Fruit fly (Drosophila melanogaster) whole organism, prepupa: ENCODE results near the gene GNBP1.

ENCODE experiments used
- CG10631 ChIP-seq: fragments of 200-800 bp; sonication (Bioruptor generic); optimal IDR thresholded peaks from 2 replicates; lab custom pipeline; 2016; ENCODE audit warnings: missing biosample characterization, missing genetic modification characterization
- CG10669 ChIP-seq: fragments of 200-800 bp; sonication (Bioruptor generic); optimal IDR thresholded peaks from 3 replicates; lab custom pipeline; 2018; ENCODE audit warnings: missing biosample characterization, mild to moderate bottlenecking, missing genetic modification characterization, moderate library complexity
- CG3032 ChIP-seq: fragments of 200-800 bp; optimal IDR thresholded peaks from 2 replicates; lab custom pipeline; 2019; ENCODE audit warnings: missing biosample characterization, mild to moderate bottlenecking, missing genetic modification characterization, moderate library complexity
- CG6792 ChIP-seq: fragments of 200-800 bp; sonication (Bioruptor generic); optimal IDR thresholded peaks from 3 replicates; lab custom pipeline; 2016; ENCODE audit warnings: missing biosample characterization, missing genetic modification characterization
- Eip75B ChIP-seq: fragments of 200-800 bp; sonication (Bioruptor generic); optimal IDR thresholded peaks from 3 replicates; lab custom pipeline; 2016; ENCODE audit warnings: missing biosample characterization, missing genetic modification characterization
- Ets96B ChIP-seq: fragments of 200-800 bp; optimal IDR thresholded peaks from 2 replicates; lab custom pipeline; 2019; ENCODE audit warnings: missing biosample characterization, mild to moderate bottlenecking, missing genetic modification characterization, moderate library complexity
- acj6 ChIP-seq: fragments of 200-800 bp; sonication (Bioruptor generic); optimal IDR thresholded peaks from 3 replicates; lab custom pipeline; 2016; ENCODE audit warnings: missing biosample characterization, missing genetic modification characterization
- fkh ChIP-seq: fragments of 200-800 bp; sonication (Bioruptor generic); optimal IDR thresholded peaks from 3 replicates; lab custom pipeline; 2017; ENCODE audit warnings: missing biosample characterization, mild to moderate bottlenecking, missing genetic modification characterization, moderate library complexity

DNA sequence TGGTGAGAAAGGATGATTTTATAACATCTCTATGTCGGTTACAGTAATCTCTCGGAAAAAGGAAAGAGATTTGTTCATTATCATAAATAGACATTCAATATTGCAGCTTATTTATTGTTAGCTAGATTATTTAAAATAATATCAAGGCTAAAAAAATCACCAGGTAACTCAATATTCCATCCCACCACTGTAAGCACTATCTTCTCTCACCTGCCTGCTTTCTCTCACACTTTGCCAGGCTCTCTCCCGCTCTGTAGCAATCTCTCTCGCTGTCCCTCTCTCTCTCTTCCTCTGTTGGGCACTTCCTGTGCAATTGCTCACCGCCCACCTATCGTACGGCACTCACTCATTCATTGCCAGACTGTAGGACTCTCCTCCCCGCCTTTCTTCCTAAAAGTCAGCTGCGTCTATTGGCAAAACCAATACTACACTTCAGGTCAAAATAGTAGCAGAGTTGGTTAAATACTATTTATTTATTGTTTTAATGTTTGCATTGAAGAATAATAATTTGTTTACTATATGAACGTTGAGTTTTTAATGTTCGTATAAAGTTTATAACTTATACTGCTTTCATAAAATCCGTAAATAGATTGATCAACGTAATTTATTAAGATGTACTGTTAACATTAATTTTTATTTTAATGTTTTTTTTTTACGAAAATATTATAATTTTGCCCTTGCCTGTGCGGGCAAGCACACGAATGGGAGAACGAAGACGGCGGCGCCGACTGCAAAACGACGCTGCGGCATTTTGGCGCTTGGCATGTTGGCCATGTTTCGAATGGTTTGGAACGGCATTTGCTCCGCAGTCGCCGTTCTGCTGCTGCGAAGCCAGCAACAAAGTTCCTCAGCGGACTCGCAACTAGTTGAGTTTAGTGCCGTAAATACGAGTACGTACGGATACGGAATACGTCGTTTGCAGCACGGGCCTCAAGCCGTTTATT is 34.7 kb upstream of the GNBP1 start:
- peak; percentile 76 for TF ChIP-seq CG6792 (GFP tag; lab: Kevin White, UChicago)
- TF ChIP-seq CG10669: peak; percentile 68
- TF ChIP-seq Ets96B (tag; lab: Kevin White, UChicago): peak; percentile 79
- TF ChIP-seq Eip75B (GFP tag; lab: Kevin White, UChicago): peak; percentile 85
- peak; percentile 54 for TF ChIP-seq fkh (GFP tag; lab: Kevin White, UChicago)
- TF ChIP-seq acj6 (GFP tag; lab: Kevin White, UChicago): peak; percentile 96
- TF ChIP-seq CG3032 (tag; lab: Kevin White, UChicago): peak; percentile 75
- TF ChIP-seq CG10631 (GFP tag; lab: Kevin White, UChicago): peak; percentile 84
